Worm (Caenorhabditis elegans) whole organism, early embryonic: ENCODE results near the gene F58B4.2.

ENCODE experiments used
- B0310.2 ChIP-seq: sonication (generic microtip); optimal IDR thresholded peaks from 2 replicates; lab custom pipeline; 2016; ENCODE audit warnings: mild to moderate bottlenecking, missing genetic modification characterization, missing compliant biosample characterization
- aly-1 ChIP-seq: sonication (generic microtip); optimal IDR thresholded peaks from 2 replicates; lab custom pipeline; 2016; ENCODE audit warnings: missing genetic modification characterization, missing compliant biosample characterization
- ama-1 ChIP-seq: fragments of 150-350 bp; optimal IDR thresholded peaks from 2 replicates; lab custom pipeline; 2014
- ceh-36 ChIP-seq: sonication (generic microtip); optimal IDR thresholded peaks from 2 replicates; lab custom pipeline; 2016; ENCODE audit warnings: missing genetic modification characterization, inconsistent platforms, missing compliant biosample characterization
- ets-7 ChIP-seq: sonication (generic microtip); optimal IDR thresholded peaks from 2 replicates; lab custom pipeline; 2016; ENCODE audit warnings: missing genotype, missing genetic modification characterization, missing compliant biosample characterization
- pes-1 ChIP-seq: fragments of 200-800 bp; sonication (Bioruptor generic); IDR thresholded peaks from 2 replicates; pipeline ENCODE4 v1.3.6; 2022; ENCODE audit warnings: missing genetic modification reagents, missing genetic modification characterization, missing compliant biosample characterization
- sea-1 ChIP-seq: fragments of 200-800 bp; sonication (Bioruptor generic); conservative IDR thresholded peaks from 2 replicates; pipeline ENCODE4 v1.3.6; 2022; ENCODE audit warnings: missing genetic modification characterization, missing compliant biosample characterization

- no peak for TF ChIP-seq sea-1 (GFP tag; lab: Robert Waterston, UW)
- no peak for TF ChIP-seq ama-1
- no peak for TF ChIP-seq ets-7 (tag; lab: Kevin White, UChicago)
- no peak for TF ChIP-seq ceh-36 (tag; lab: Kevin White, UChicago)
- no peak for TF ChIP-seq pes-1
- TF ChIP-seq aly-1 (tag; lab: Kevin White, UChicago) = no peak
- TF ChIP-seq B0310.2 (tag; lab: Kevin White, UChicago) = no peak
Measured at ce11 chrV:10942161-10942560, 23.9 kb upstream of the F58B4.2 start, which contains the start of gene zip-9.
